Fruit fly (Drosophila melanogaster): Measurements from ENCODE around the gene Cht7.
A peak's percentile ranks its signal among the peaks of the same experiment; 100 is the strongest.

Cht7 gene

DNA sequence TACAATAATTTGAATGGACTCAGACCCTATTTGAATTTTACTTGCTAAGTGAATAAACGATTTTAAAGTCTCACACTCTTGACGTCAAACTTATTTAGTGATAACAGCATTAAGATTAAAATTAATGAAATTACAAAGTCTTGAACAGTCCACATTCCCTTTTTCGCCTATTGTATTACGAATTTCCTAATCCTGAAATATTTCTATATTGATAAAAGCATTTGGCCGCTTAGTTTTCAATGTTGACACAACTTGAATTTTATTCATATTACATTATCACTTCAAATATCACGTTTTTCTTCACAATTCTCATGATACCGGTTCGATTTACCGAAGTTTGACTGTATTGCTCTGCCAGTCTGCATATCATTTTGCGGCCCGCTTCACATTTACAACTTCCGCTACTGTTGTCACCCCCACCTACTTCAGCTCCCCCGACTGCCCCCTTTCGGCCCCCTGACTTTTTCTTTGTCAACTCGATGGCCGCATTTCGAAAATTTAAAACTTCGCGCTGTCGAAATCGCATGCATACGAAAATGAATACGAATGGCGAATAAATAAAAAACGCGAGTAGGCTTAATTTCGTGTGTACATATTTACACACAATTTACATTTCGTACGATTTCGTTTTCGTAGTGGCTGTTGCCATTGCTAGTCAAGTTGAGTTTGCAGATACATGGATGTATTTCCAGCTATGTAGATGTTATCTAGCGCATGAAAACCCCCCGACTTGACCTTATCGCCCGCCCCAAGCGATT lies 28.2 kb downstream of the Cht7 start (continued):
- TF ChIP-seq ase (GFP tag; IDR thresholded peaks at IDR 0.05) (no peak), CG10321 (GFP tag; IDR thresholded peaks at IDR 0.05) (peak; percentile 38; the same call in 1 of the 2 replicates), gcm (GFP tag; optimal IDR thresholded peaks at IDR 0.05) (no peak), CG7928 (GFP tag; optimal IDR thresholded peaks at IDR 0.05) (peak; percentile 15), gem (tag; optimal IDR thresholded peaks at IDR 0.05) (peak; percentile 64), CG4424 (GFP tag; optimal IDR thresholded peaks at IDR 0.05) (peak; percentile 49), Dad (GFP tag; optimal IDR thresholded peaks at IDR 0.05) (no peak), MTF-1 (GFP tag; optimal IDR thresholded peaks at IDR 0.05; ENCODE audit: borderline replicate concordance) (peak; percentile 16), cwo (GFP tag; optimal IDR thresholded peaks at IDR 0.05) (peak; percentile 21), ttk (GFP tag; IDR thresholded peaks at IDR 0.05) (no peak), CG10267 (tag; optimal IDR thresholded peaks at IDR 0.05) (peak; percentile 20), eyg (GFP tag; optimal IDR thresholded peaks at IDR 0.05) (no peak), CG10462 (GFP tag; optimal IDR thresholded peaks at IDR 0.05) (no peak), B-H1 (GFP tag; IDR thresholded peaks at IDR 0.05) (no peak; the same call in 2 of the 3 replicates), sens-2 (GFP tag; IDR thresholded peaks at IDR 0.05) (no peak), nau (GFP tag; optimal IDR thresholded peaks at IDR 0.05) (peak; percentile 73), caup (GFP tag; optimal IDR thresholded peaks at IDR 0.05; ENCODE audit: severe bottlenecking) (peak; percentile 59), pzg (GFP tag; optimal IDR thresholded peaks at IDR 0.05) (no peak), fu2 (GFP tag; optimal IDR thresholded peaks at IDR 0.05) (peak; percentile 21), Nf-YA (GFP tag; IDR thresholded peaks at IDR 0.05) (no peak), Sry-δ (GFP tag; optimal IDR thresholded peaks at IDR 0.05) (no peak), salm (tag; optimal IDR thresholded peaks at IDR 0.05) (peak; percentile 24), CkIIα-i1 (GFP tag; IDR thresholded peaks at IDR 0.05) (no peak), CG11504 (tag; optimal IDR thresholded peaks at IDR 0.05) (peak; percentile 71), CG10209 (GFP tag; optimal IDR thresholded peaks at IDR 0.05) (peak; percentile 47), CG17328 (GFP tag; IDR thresholded peaks at IDR 0.05) (no peak), scrt (GFP tag; optimal IDR thresholded peaks at IDR 0.05) (peak; percentile 32), CG34376 (GFP tag; optimal IDR thresholded peaks at IDR 0.05) (peak; percentile 26), CG4282 (GFP tag; optimal IDR thresholded peaks at IDR 0.05) (no peak), Gug (GFP tag; IDR thresholded peaks at IDR 0.05) (no peak), CG14860 (GFP tag; IDR thresholded peaks at IDR 0.05; ENCODE audit: partially characterized antibody) (no peak), CG15479 (GFP tag; optimal IDR thresholded peaks at IDR 0.05) (no peak), corto (GFP tag; optimal IDR thresholded peaks at IDR 0.05) (no peak), CG12299 (tag; optimal IDR thresholded peaks at IDR 0.05) (peak; percentile 21), nom (GFP tag; optimal IDR thresholded peaks at IDR 0.05) (no peak), unc-4 (GFP tag; IDR thresholded peaks at IDR 0.05; ENCODE audit: partially characterized antibody) (no peak), br (optimal IDR thresholded peaks at IDR 0.05) (no peak), CG6683 (GFP tag; optimal IDR thresholded peaks at IDR 0.05) (peak; percentile 47), Ada2b (GFP tag; IDR thresholded peaks at IDR 0.05) (no peak), CG5180 (GFP tag; optimal IDR thresholded peaks at IDR 0.05) (no peak)

Measured in whole organism, embryonic.